Worm (Caenorhabditis elegans): ENCODE results near the gene T05A8.3.

DNA sequence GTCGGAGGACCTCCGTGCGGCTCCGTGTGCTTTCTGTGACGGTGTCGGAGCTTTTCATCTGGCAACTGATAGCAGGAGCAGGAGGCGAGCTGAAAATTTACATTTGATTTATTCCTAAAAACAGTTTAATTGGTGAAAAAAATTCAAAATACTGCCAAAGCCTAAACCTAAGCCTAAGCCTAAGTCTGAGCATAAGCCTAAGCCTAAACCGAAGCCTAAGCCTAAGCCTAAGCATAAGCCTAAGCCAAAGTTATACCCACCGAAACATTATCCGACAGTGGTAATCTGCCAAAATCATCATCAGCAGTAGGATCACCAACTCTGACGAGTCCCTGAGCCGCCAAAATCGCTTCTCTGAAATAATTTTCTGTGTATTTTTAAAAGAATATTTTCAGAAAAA is 32.5 kb downstream of the T05A8.3 start:
- TF ChIP-seq F10B5.3 (tag; optimal IDR thresholded peaks at IDR 0.05) (no peak), gei-8 (GFP tag; optimal IDR thresholded peaks at IDR 0.05) (no peak)
